Fruit fly (Drosophila melanogaster) S2 (cell line): ENCODE data around the gene NP15.6.

Source experiments
- CG8478 ChIP-seq: fragments of >200 bp; optimal IDR thresholded peaks from 2 replicates; lab custom pipeline; 2018
- CTCF ChIP-seq, 2 experiments: fragments of >200 bp; optimal IDR thresholded peaks; 2 replicates each; lab custom pipeline; 2018

NP15.6 gene

dm6 chr3R:19066965-19067614 lies 39.9 kb downstream of the NP15.6 start:
- TF ChIP-seq CG8478 (lab: Kevin White, UChicago) (no peak), CTCF (optimal IDR thresholded peaks at IDR 0.05; lab: Kevin White, UChicago) (no peak)

dm6 chr3R:19067876-19068406 lies 40.8 kb downstream of the NP15.6 start:
- no peak for TF ChIP-seq CG8478 (lab: Kevin White, UChicago)
- TF ChIP-seq CTCF (optimal IDR thresholded peaks at IDR 0.05; lab: Kevin White, UChicago): no peak

- TF ChIP-seq CG8478 (lab: Kevin White, UChicago) (no peak), CTCF (optimal IDR thresholded peaks at IDR 0.05; lab: Kevin White, UChicago) (no peak)
These were observed 42.6 kb downstream of the NP15.6 start for dm6 chr3R:19069740-19070139.

dm6 chr3R:19070222-19070949 lies 43.2 kb downstream of the NP15.6 start:
- no peak for TF ChIP-seq CG8478 (lab: Kevin White, UChicago)
- no peak for TF ChIP-seq CTCF (optimal IDR thresholded peaks at IDR 0.05; lab: Kevin White, UChicago)

- TF ChIP-seq CG8478 (lab: Kevin White, UChicago): no peak
- no peak for TF ChIP-seq CTCF (optimal IDR thresholded peaks at IDR 0.05; lab: Kevin White, UChicago)
These were observed 44.8 kb downstream of the NP15.6 start for dm6 chr3R:19071951-19072350.

dm6 chr3R:19073002-19073401 lies 45.8 kb downstream of the NP15.6 start:
- no peak for TF ChIP-seq CG8478 (lab: Kevin White, UChicago)
- TF ChIP-seq CTCF (optimal IDR thresholded peaks at IDR 0.05; lab: Kevin White, UChicago): no peak

- TF ChIP-seq CTCF (optimal IDR thresholded peaks at IDR 0.05; lab: Kevin White, UChicago): no peak
- no peak for TF ChIP-seq CG8478 (lab: Kevin White, UChicago)
These were observed 47.0 kb downstream of the NP15.6 start for dm6 chr3R:19074207-19074606.

dm6 chr3R:19075135-19075534 lies 48.0 kb downstream of the NP15.6 start:
- TF ChIP-seq CG8478 (lab: Kevin White, UChicago) (no peak), CTCF (optimal IDR thresholded peaks at IDR 0.05; lab: Kevin White, UChicago) (no peak)
